Worm (Caenorhabditis elegans) whole organism, L4 larva: ENCODE data around the gene K12H6.7.

Source experiments
- ama-1 ChIP-seq: fragments of 150-350 bp; optimal IDR thresholded peaks from 2 replicates; lab custom pipeline; 2014; ENCODE audit warnings: inconsistent platforms, mixed read lengths
- egl-27 ChIP-seq: sonication (generic microtip); optimal IDR thresholded peaks from 3 replicates; lab custom pipeline; 2017; ENCODE audit warnings: missing biosample characterization, missing genetic modification reagents, missing genetic modification characterization
- lin-13 ChIP-seq: fragments of 150-350 bp; optimal IDR thresholded peaks from 2 replicates; lab custom pipeline; 2014; ENCODE audit warnings: missing biosample characterization, missing genetic modification reagents, missing genetic modification characterization
- lin-39 ChIP-seq: fragments of 150-350 bp; optimal IDR thresholded peaks from 2 replicates; lab custom pipeline; 2014; ENCODE audit warnings: missing biosample characterization, missing genetic modification reagents, missing genetic modification characterization
- spr-1 ChIP-seq: sonication (generic microtip); optimal IDR thresholded peaks from 2 replicates; lab custom pipeline; 2016; ENCODE audit warnings: mild to moderate bottlenecking, missing genetic modification characterization, missing compliant biosample characterization

DNA sequence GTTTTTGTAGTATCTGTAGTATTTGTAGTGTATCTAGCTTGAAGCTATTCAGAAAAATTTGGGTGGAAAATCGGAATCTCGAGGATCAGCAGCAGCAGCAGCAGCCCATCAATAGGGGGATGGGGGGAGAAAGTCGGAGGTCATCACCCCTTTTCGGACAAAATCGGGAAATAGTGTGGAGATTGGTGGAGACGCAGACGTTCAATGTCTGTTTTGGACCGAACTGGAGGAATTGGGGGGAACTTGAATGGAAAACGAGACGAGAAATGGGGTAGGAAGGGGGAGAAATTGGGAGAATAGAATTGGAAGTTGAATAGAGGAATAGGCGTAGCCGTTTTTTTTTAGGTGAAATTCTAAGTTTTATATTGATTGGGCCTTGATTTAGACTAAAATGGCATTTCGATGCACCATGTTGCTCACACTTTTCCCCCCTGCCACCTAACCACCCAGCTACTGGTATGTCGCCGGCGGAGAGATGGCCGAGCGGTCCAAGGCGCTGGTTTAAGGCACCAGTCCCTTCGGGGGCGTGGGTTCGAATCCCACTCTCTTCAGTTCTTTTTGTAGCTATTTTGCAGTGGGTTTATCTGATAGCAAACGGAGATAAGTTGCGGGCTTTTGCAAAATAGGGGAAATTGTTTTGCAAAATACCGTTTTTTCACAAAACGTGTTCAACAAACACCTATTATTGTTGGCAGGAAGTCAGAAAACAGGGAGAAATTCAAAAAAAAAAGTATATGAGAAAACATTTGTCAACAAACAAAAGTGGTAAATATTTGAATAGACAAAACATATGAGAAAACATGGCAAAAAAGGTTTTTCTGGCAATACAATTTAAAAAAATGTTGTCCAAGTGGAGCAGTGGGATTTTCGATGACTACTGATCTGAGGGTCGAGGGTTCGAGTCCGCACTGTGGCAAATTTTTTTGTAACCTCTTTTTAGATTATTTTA lies 23.4 kb upstream of the K12H6.7 start:
- TF ChIP-seq ama-1 (lab: Kevin White, UChicago) (no peak), egl-27 (tag; lab: Kevin White, UChicago) (no peak), lin-39 (tag; lab: Kevin White, UChicago) (no peak), spr-1 (tag; lab: Kevin White, UChicago) (no peak), lin-13 (GFP tag; lab: Kevin White, UChicago) (no peak)
